Fruit fly (Drosophila melanogaster) whole organism, embryonic: ENCODE results near the gene CG10431.

ENCODE experiments used
- ATbp ChIP-seq: fragments of 200-800 bp; sonication (Bioruptor generic); optimal IDR thresholded peaks from 2 replicates; lab custom pipeline; 2017; ENCODE audit warnings: missing biosample characterization, mild to moderate bottlenecking, missing genetic modification characterization, missing genetic modification reagents
- Asciz ChIP-seq: fragments of 200-800 bp; sonication (Bioruptor generic); optimal IDR thresholded peaks from 2 replicates; lab custom pipeline; 2017; ENCODE audit warnings: missing biosample characterization, mild to moderate bottlenecking, missing genetic modification characterization, missing genetic modification reagents
- Blimp-1 ChIP-seq: fragments of 200-800 bp; sonication (Bioruptor generic); optimal IDR thresholded peaks from 3 replicates; lab custom pipeline; 2018; ENCODE audit warnings: missing biosample characterization, missing genetic modification characterization, mild to moderate bottlenecking, moderate library complexity, missing genetic modification reagents
- CG10209 ChIP-seq: fragments of 200-800 bp; sonication (Bioruptor generic); optimal IDR thresholded peaks from 3 replicates; lab custom pipeline; 2017; ENCODE audit warnings: missing biosample characterization, mild to moderate bottlenecking, missing genetic modification characterization, missing genetic modification reagents
- CG10979 ChIP-seq: fragments of 200-800 bp; sonication (Bioruptor generic); optimal IDR thresholded peaks from 2 replicates; lab custom pipeline; 2018; ENCODE audit warnings: missing biosample characterization, mild to moderate bottlenecking, missing genetic modification characterization, moderate library complexity
- CG11504 ChIP-seq: fragments of 200-800 bp; sonication (Bioruptor generic); optimal IDR thresholded peaks from 3 replicates; lab custom pipeline; 2019; ENCODE audit warnings: missing biosample characterization, mild to moderate bottlenecking, missing genetic modification characterization, moderate library complexity
- CG13287 ChIP-seq: fragments of 200-800 bp; sonication (Bioruptor generic); IDR thresholded peaks from 2 replicates; pipeline ENCODE4 v1.3.6; 2022; ENCODE audit warnings: missing biosample characterization, missing genetic modification characterization; ENCODE audit not compliant: partially characterized antibody
- CG13775 ChIP-seq: fragments of 200-800 bp; sonication (Bioruptor generic); optimal IDR thresholded peaks from 3 replicates; lab custom pipeline; 2017; ENCODE audit warnings: missing biosample characterization, mild to moderate bottlenecking, missing genetic modification characterization
- CG14014 ChIP-seq: fragments of 200-800 bp; sonication (Bioruptor generic); IDR thresholded peaks from 2 replicates; pipeline ENCODE4 v1.3.6; 2022; ENCODE audit warnings: missing biosample characterization, missing genetic modification characterization
- CG16815 ChIP-seq: fragments of 200-800 bp; sonication (Bioruptor generic); optimal IDR thresholded peaks from 3 replicates; lab custom pipeline; 2017; ENCODE audit warnings: missing biosample characterization, mild to moderate bottlenecking, missing genetic modification characterization
- CG17361 ChIP-seq: fragments of 200-800 bp; sonication (Bioruptor generic); IDR thresholded peaks from 3 replicates; pipeline ENCODE4 v1.3.6; 2022; ENCODE audit warnings: missing biosample characterization, missing genetic modification characterization
- CG17829 ChIP-seq: fragments of 200-800 bp; optimal IDR thresholded peaks from 2 replicates; lab custom pipeline; 2019; ENCODE audit warnings: missing biosample characterization, mild to moderate bottlenecking, missing genetic modification characterization, moderate library complexity
- CG2129 ChIP-seq: fragments of 200-800 bp; sonication (Bioruptor generic); IDR thresholded peaks from 2 replicates; pipeline ENCODE4 v1.3.6; 2022; ENCODE audit warnings: missing biosample characterization, missing genetic modification characterization; ENCODE audit not compliant: partially characterized antibody
- CG2712 ChIP-seq: fragments of 200-800 bp; optimal IDR thresholded peaks from 3 replicates; lab custom pipeline; 2019; ENCODE audit warnings: missing biosample characterization, mild to moderate bottlenecking, missing genetic modification characterization, moderate library complexity
- CG32532 ChIP-seq: fragments of 200-800 bp; sonication (Bioruptor generic); IDR thresholded peaks from 2 replicates; pipeline ENCODE4 v1.3.6; 2022; ENCODE audit warnings: missing biosample characterization, missing genetic modification characterization
- CG7839 ChIP-seq: fragments of 200-800 bp; sonication (Bioruptor generic); optimal IDR thresholded peaks from 3 replicates; lab custom pipeline; 2018; ENCODE audit warnings: missing biosample characterization, mild to moderate bottlenecking, missing genetic modification characterization, moderate library complexity
- CG8290 ChIP-seq, 3 experiments: fragments of 200-800 bp; sonication (Bioruptor generic); optimal IDR thresholded peaks; 2 replicates each; lab custom pipeline; 2016 to 2019; ENCODE audit warnings: missing biosample characterization in 3 of 3, missing genetic modification characterization in 3 of 3, mild to moderate bottlenecking in 2 of 3, moderate library complexity in 1 of 3
- CG9727 ChIP-seq: fragments of 200-800 bp; sonication (Bioruptor generic); optimal IDR thresholded peaks from 3 replicates; lab custom pipeline; 2017; ENCODE audit warnings: missing biosample characterization, mild to moderate bottlenecking, missing genetic modification characterization
- Doc2 ChIP-seq: fragments of 200-800 bp; sonication (Bioruptor generic); IDR thresholded peaks from 2 replicates; pipeline ENCODE4 v1.3.6; 2022; ENCODE audit warnings: missing biosample characterization, missing genetic modification characterization
- Ets65A ChIP-seq: fragments of 200-800 bp; sonication (Bioruptor generic); peaks from one replicate; lab custom pipeline; 2016; ENCODE audit warnings: missing biosample characterization, missing genetic modification characterization
- Hr3 ChIP-seq: fragments of 200-800 bp; sonication (Bioruptor generic); optimal IDR thresholded peaks from 3 replicates; lab custom pipeline; 2016; ENCODE audit warnings: missing biosample characterization, missing genetic modification characterization
- Hr51 ChIP-seq, 2 experiments: fragments of 200-800 bp; sonication (Bioruptor generic); optimal IDR thresholded peaks; 2 replicates in 1 of 2; 3 replicates in 1 of 2; lab custom pipeline; 2016 to 2018; ENCODE audit warnings: missing biosample characterization in 2 of 2, missing genetic modification characterization in 2 of 2, mild to moderate bottlenecking in 1 of 2, moderate library complexity in 1 of 2
- Myb ChIP-seq: fragments of 200-800 bp; sonication (Bioruptor generic); optimal IDR thresholded peaks from 2 replicates; lab custom pipeline; 2016; ENCODE audit warnings: missing biosample characterization, missing genetic modification characterization
- PHDP ChIP-seq: fragments of 200-800 bp; sonication (Bioruptor generic); optimal IDR thresholded peaks from 3 replicates; lab custom pipeline; 2018; ENCODE audit warnings: missing biosample characterization, mild to moderate bottlenecking, missing genetic modification characterization, moderate library complexity
- Sox100B ChIP-seq: fragments of 200-800 bp; sonication (Bioruptor generic); optimal IDR thresholded peaks from 3 replicates; lab custom pipeline; 2018; ENCODE audit warnings: missing biosample characterization, mild to moderate bottlenecking, missing genetic modification characterization
- Ssrp ChIP-seq: fragments of 200-800 bp; sonication (Bioruptor generic); optimal IDR thresholded peaks from 2 replicates; lab custom pipeline; 2018; ENCODE audit warnings: missing biosample characterization, mild to moderate bottlenecking, missing genetic modification characterization, moderate library complexity
- ara ChIP-seq: fragments of 200-800 bp; sonication (Bioruptor generic); IDR thresholded peaks from 2 replicates; pipeline ENCODE4 v1.3.6; 2022; ENCODE audit warnings: missing biosample characterization, missing genetic modification characterization
- bsh ChIP-seq, 2 experiments: fragments of 200-800 bp; sonication (Bioruptor generic); optimal IDR thresholded peaks; 2 replicates each; lab custom pipeline; 2017 to 2018; ENCODE audit warnings: mild to moderate bottlenecking in 2 of 2, missing biosample characterization in 2 of 2, missing genetic modification characterization in 2 of 2, moderate library complexity in 1 of 2
- dmrt11E ChIP-seq: fragments of 200-800 bp; sonication (Bioruptor generic); optimal IDR thresholded peaks from 3 replicates; lab custom pipeline; 2018; ENCODE audit warnings: missing biosample characterization, mild to moderate bottlenecking, missing genetic modification characterization, moderate library complexity
- dmrt99B ChIP-seq: fragments of 200-800 bp; sonication (Bioruptor generic); optimal IDR thresholded peaks from 2 replicates; lab custom pipeline; 2018; ENCODE audit warnings: missing biosample characterization, mild to moderate bottlenecking, missing genetic modification characterization, moderate library complexity
- dysf ChIP-seq: fragments of 200-800 bp; sonication (Bioruptor generic); IDR thresholded peaks from 3 replicates; pipeline ENCODE4 v1.3.6; 2022; ENCODE audit warnings: missing biosample characterization, missing genetic modification characterization
- gsb-n ChIP-seq: fragments of 200-800 bp; sonication (Bioruptor generic); optimal IDR thresholded peaks from 3 replicates; lab custom pipeline; 2018; ENCODE audit warnings: missing biosample characterization, mild to moderate bottlenecking, missing genetic modification characterization
- h ChIP-seq: fragments of >200 bp; optimal IDR thresholded peaks from 2 replicates; lab custom pipeline; 2017
- hkb ChIP-seq, 2 experiments: fragments of 200-800 bp in 1 of 2; fragments of >200 bp in 1 of 2; sonication (Bioruptor generic) in 1 of 2; IDR thresholded peaks in 1 of 2; optimal IDR thresholded peaks in 1 of 2; 2 replicates each; pipeline versions ENCODE4 v1.3.6 to Lab custom; 2017 to 2022; ENCODE audit warnings: missing biosample characterization in 1 of 2, missing genetic modification characterization in 1 of 2
- klu ChIP-seq: fragments of 200-800 bp; sonication (Bioruptor generic); IDR thresholded peaks from 2 replicates; pipeline ENCODE4 v1.3.6; 2022; ENCODE audit warnings: missing biosample characterization, missing genetic modification characterization
- lbe ChIP-seq: fragments of 200-800 bp; sonication (Bioruptor generic); optimal IDR thresholded peaks from 2 replicates; lab custom pipeline; 2016; ENCODE audit warnings: missing biosample characterization, mild to moderate bottlenecking, missing genetic modification characterization
- nau ChIP-seq: fragments of 200-800 bp; sonication (Bioruptor generic); optimal IDR thresholded peaks from 3 replicates; lab custom pipeline; 2017; ENCODE audit warnings: missing biosample characterization, mild to moderate bottlenecking, missing genetic modification characterization, missing genetic modification reagents
- nmo ChIP-seq: fragments of 200-800 bp; sonication (Bioruptor generic); optimal IDR thresholded peaks from 2 replicates; lab custom pipeline; 2018; ENCODE audit warnings: missing biosample characterization, mild to moderate bottlenecking, missing genetic modification characterization, moderate library complexity
- nom ChIP-seq: fragments of 200-800 bp; sonication (Bioruptor generic); optimal IDR thresholded peaks from 2 replicates; lab custom pipeline; 2017; ENCODE audit warnings: missing biosample characterization, missing genetic modification characterization, mild to moderate bottlenecking, moderate library complexity, missing genetic modification reagents
- peb ChIP-seq: fragments of 200-800 bp; sonication (Bioruptor generic); IDR thresholded peaks from 2 replicates; pipeline ENCODE4 v1.3.6; 2022; ENCODE audit warnings: missing biosample characterization, missing genetic modification characterization
- row ChIP-seq: fragments of 200-800 bp; sonication (Bioruptor generic); IDR thresholded peaks from 3 replicates; pipeline ENCODE4 v1.3.6; 2022; ENCODE audit warnings: missing biosample characterization, missing genetic modification characterization
- salm ChIP-seq: fragments of 200-800 bp; sonication (Bioruptor generic); optimal IDR thresholded peaks from 2 replicates; lab custom pipeline; 2018; ENCODE audit warnings: missing biosample characterization, mild to moderate bottlenecking, missing genetic modification characterization
- sc ChIP-seq, 3 experiments: fragments of >200 bp in 2 of 3; fragments of 200-800 bp in 1 of 3; sonication (Bioruptor generic) in 1 of 3; optimal IDR thresholded peaks; 2 replicates in 2 of 3; 3 replicates in 1 of 3; lab custom pipeline; 2017; ENCODE audit warnings: mild to moderate bottlenecking in 1 of 3, missing biosample characterization in 1 of 3, missing genetic modification characterization in 1 of 3, missing genetic modification reagents in 1 of 3
- slbo ChIP-seq: fragments of 200-800 bp; sonication (Bioruptor generic); IDR thresholded peaks from 2 replicates; pipeline ENCODE4 v1.3.6; 2022; ENCODE audit warnings: missing biosample characterization, missing genetic modification characterization
- tap ChIP-seq: fragments of 200-800 bp; optimal IDR thresholded peaks from 3 replicates; lab custom pipeline; 2019; ENCODE audit warnings: missing biosample characterization, mild to moderate bottlenecking, missing genetic modification characterization, moderate library complexity
- z ChIP-seq: fragments of 200-800 bp; sonication (Bioruptor generic); IDR thresholded peaks from 3 replicates; pipeline ENCODE4 v1.3.6; 2022; ENCODE audit warnings: missing biosample characterization, missing genetic modification characterization

Gene CG10431

DNA sequence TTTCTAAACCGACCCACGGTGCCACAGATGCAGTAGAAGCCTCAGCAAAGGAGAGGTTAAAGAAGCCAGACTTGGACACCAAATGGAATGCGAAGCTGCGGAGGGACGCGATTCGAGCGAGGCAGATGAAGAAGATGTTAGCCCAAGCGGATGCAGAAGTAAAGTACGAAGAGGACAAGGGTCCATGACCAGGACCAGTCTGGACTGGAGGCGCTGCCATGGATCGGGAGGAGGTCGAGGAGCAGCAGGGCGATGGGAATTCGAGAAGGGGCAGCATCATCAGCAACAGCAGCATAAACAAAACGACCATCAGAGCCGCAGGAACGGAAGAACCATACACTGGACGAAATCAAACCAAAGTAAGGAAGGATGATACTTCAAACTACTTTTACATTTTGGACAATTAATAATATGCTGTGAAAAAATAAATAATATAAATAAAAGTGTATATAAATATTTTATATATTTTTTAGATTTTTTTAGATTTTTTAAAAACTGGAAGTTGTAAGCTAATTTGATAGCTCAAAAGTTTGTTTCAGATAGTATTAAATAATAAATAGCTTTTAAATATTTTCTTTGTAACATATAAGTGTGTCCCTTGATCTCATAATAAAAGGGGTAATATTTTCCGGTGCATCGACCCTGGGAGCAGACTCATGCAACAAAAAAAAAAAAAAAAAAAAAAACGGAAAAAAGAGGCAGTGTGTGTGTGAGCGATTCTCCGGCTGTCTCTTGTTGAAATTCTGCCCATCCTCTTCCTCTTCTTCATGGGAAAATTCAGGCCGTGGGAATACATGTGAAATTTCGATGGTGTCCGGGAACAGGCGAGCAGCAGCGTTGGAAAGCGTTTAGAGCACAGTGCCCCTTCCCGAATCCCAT, 27.6 kb upstream of the CG10431 start (continued):
- TF ChIP-seq CG2712 (tag; lab: Kevin White, UChicago), result peak; percentile 77
- TF ChIP-seq Myb (GFP tag; lab: Kevin White, UChicago), result no peak
- TF ChIP-seq PHDP (tag; lab: Kevin White, UChicago), result peak; percentile 26
- no peak for TF ChIP-seq CG32532
- TF ChIP-seq Ssrp (tag; lab: Kevin White, UChicago), result peak; percentile 9
- 0 out of 3 replicates have a peak, but pooled peaks have one; percentile 20 for TF ChIP-seq dysf (GFP tag; lab: Robert Waterston, UW)
- TF ChIP-seq Blimp-1 (GFP tag; lab: Kevin White, UChicago), result peak; percentile 50
- no peak for TF ChIP-seq salm
- TF ChIP-seq bsh (GFP tag; optimal IDR thresholded peaks at IDR 0.05; lab: Kevin White, UChicago), result peak; percentile 68 to 92
- TF ChIP-seq CG9727 (GFP tag; lab: Kevin White, UChicago), result peak; percentile 52
- peak; percentile 78; the same call in 2 of the 3 replicates for TF ChIP-seq z (GFP tag; lab: Robert Waterston, UW)
- no peak for TF ChIP-seq CG11504
- TF ChIP-seq klu (GFP tag; lab: Robert Waterston, UW), result no peak
- TF ChIP-seq nau (GFP tag; lab: Kevin White, UChicago), result no peak
- peak; percentile 15 for TF ChIP-seq CG10209
- TF ChIP-seq sc (optimal IDR thresholded peaks at IDR 0.05; lab: Kevin White, UChicago), result no peak
- TF ChIP-seq sc (GFP tag; optimal IDR thresholded peaks at IDR 0.05; lab: Kevin White, UChicago), result peak; percentile 46
- TF ChIP-seq CG10979 (tag; lab: Kevin White, UChicago), result peak; percentile 70
- TF ChIP-seq Sox100B, result peak; percentile 3
- TF ChIP-seq Ets65A (GFP tag; lab: Kevin White, UChicago), result peak; percentile 45
- peak; percentile 69 for TF ChIP-seq CG17829 (tag; lab: Kevin White, UChicago)
- TF ChIP-seq CG14014 (GFP tag; lab: Robert Waterston, UW), result 0 out of 2 replicates have a peak, but pooled peaks have one; percentile 29
- peak; percentile 2 for TF ChIP-seq ATbp
- TF ChIP-seq CG16815 (GFP tag; lab: Kevin White, UChicago), result peak; percentile 7
- no peak for TF ChIP-seq Asciz (GFP tag; lab: Kevin White, UChicago)
- TF ChIP-seq h, result peak; percentile 51
- TF ChIP-seq nom (GFP tag; lab: Kevin White, UChicago), result peak; percentile 78
- no peak for TF ChIP-seq hkb (optimal IDR thresholded peaks at IDR 0.05; lab: Kevin White, UChicago)
- TF ChIP-seq hkb (GFP tag; IDR thresholded peaks at IDR 0.05; lab: Robert Waterston, UW), result 0 out of 2 replicates have a peak, but pooled peaks have one; percentile 7
- TF ChIP-seq row (GFP tag; lab: Robert Waterston, UW), result 0 out of 3 replicates have a peak, but pooled peaks have one; percentile 29
- TF ChIP-seq gsb-n (tag; lab: Kevin White, UChicago), result peak; percentile 61
- TF ChIP-seq dmrt99B (tag; lab: Kevin White, UChicago), result peak; percentile 8
- TF ChIP-seq CG17361, result peak; percentile 70
- peak; percentile 48 for TF ChIP-seq nmo (GFP tag; lab: Kevin White, UChicago)
- no peak for TF ChIP-seq CG2129 (GFP tag; lab: Robert Waterston, UW)
- 0 out of 2 replicates have a peak, but pooled peaks have one; percentile 9 for TF ChIP-seq slbo (GFP tag; lab: Robert Waterston, UW)
- no peak for TF ChIP-seq CG13287 (GFP tag; lab: Robert Waterston, UW)
- TF ChIP-seq Doc2 (GFP tag; lab: Robert Waterston, UW), result no peak
- TF ChIP-seq dmrt11E (tag; lab: Kevin White, UChicago), result peak; percentile 83
- peak; percentile 37 for TF ChIP-seq tap (tag; lab: Kevin White, UChicago)
- no peak for TF ChIP-seq peb (GFP tag; lab: Robert Waterston, UW)
- no peak for TF ChIP-seq Hr51 (GFP tag; optimal IDR thresholded peaks at IDR 0.05; lab: Kevin White, UChicago)
- peak; percentile 58 for TF ChIP-seq lbe (GFP tag; lab: Kevin White, UChicago)
- TF ChIP-seq CG7839 (tag; lab: Kevin White, UChicago), result peak; percentile 46
- peak; percentile 37 for TF ChIP-seq Hr3 (GFP tag; lab: Kevin White, UChicago)
- TF ChIP-seq CG13775 (GFP tag; lab: Kevin White, UChicago), result peak; percentile 41
- no peak for TF ChIP-seq ara
- no peak for TF ChIP-seq CG8290 (GFP tag; optimal IDR thresholded peaks at IDR 0.05; lab: Kevin White, UChicago)
- TF ChIP-seq CG8290 (tag; optimal IDR thresholded peaks at IDR 0.05; lab: Kevin White, UChicago), result peak in 1 of 2 experiments; percentile 39
